Worm (Caenorhabditis elegans): ENCODE data around the gene ippk-1.

DNA sequence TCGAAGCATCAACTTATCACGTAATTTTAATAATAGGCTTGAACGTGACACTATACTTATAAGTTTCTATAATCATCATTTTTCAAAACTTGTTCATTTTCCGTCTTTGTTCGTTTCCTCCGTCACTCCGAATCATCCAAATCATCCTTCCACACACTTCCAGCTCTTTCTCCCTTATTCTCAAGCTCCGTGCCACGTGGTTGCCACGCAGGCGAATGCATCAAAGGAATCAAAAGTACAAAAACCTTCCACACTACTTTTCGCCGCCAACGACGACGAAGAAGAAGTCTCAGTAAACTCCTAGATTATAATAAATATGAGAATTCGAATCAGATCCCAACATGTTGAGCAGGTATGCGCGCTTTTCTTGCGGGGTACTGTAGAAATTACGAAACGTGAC lies 11.4 kb downstream of the ippk-1 start:
- TF ChIP-seq flt-1 (GFP tag; IDR thresholded peaks at IDR 0.05) (no peak), ref-1 (GFP tag; conservative IDR thresholded peaks at IDR 0.05) (no peak), tab-1 (GFP tag; IDR thresholded peaks at IDR 0.05) (no peak), klf-2 (GFP tag; conservative IDR thresholded peaks at IDR 0.05) (no peak)

Data from whole organism, midembryonic.